Fruit fly (Drosophila melanogaster) whole organism, embryonic: ENCODE data around the gene bol.

Source experiments
- CG14860 ChIP-seq: fragments of 200-800 bp; sonication (Bioruptor generic); IDR thresholded peaks from 3 replicates; pipeline ENCODE4 v1.3.6; 2022; ENCODE audit warnings: missing biosample characterization, missing genetic modification characterization; ENCODE audit not compliant: partially characterized antibody
- CG3407 ChIP-seq: fragments of 200-800 bp; sonication (Bioruptor generic); optimal IDR thresholded peaks from 2 replicates; lab custom pipeline; 2018; ENCODE audit warnings: missing biosample characterization, mild to moderate bottlenecking, missing genetic modification characterization
- CG6683 ChIP-seq: fragments of 200-800 bp; sonication (Bioruptor generic); optimal IDR thresholded peaks from 2 replicates; lab custom pipeline; 2017; ENCODE audit warnings: missing biosample characterization, mild to moderate bottlenecking, missing genetic modification characterization, missing genetic modification reagents
- CG9437 ChIP-seq: fragments of 200-800 bp; sonication (Bioruptor generic); optimal IDR thresholded peaks from 2 replicates; lab custom pipeline; 2018; ENCODE audit warnings: missing biosample characterization, mild to moderate bottlenecking, missing genetic modification characterization
- psq ChIP-seq: fragments of 200-800 bp; sonication (Bioruptor generic); optimal IDR thresholded peaks from 2 replicates; lab custom pipeline; 2017; ENCODE audit warnings: missing biosample characterization, missing genetic modification characterization
- sim ChIP-seq: fragments of 200-800 bp; sonication (Bioruptor generic); IDR thresholded peaks from 2 replicates; pipeline ENCODE4 v1.3.6; 2022; ENCODE audit warnings: missing biosample characterization, missing genetic modification characterization

- TF ChIP-seq psq (GFP tag; lab: Kevin White, UChicago) = no peak
- TF ChIP-seq CG14860 (GFP tag; lab: Robert Waterston, UW) = no peak
- TF ChIP-seq sim (GFP tag; lab: Robert Waterston, UW) = no peak
- no peak for TF ChIP-seq CG3407 (GFP tag; lab: Kevin White, UChicago)
- TF ChIP-seq CG9437 (GFP tag; lab: Kevin White, UChicago) = no peak
- TF ChIP-seq CG6683 = no peak
Measured at dm6 chr3L:9141998-9142397, 7.8 kb upstream of the bol start.
